Worm (Caenorhabditis elegans): ENCODE results near the gene W05H9.4.

Gene W05H9.4

ce11 chrX:6263194-6263698 lies at the start of gene W05H9.4:
W05H9.4 (plus strand) TSS chrX:6263648.
- TF ChIP-seq alr-1 (tag; optimal IDR thresholded peaks at IDR 0.05) = no peak
- TF ChIP-seq lsy-2 (tag; optimal IDR thresholded peaks at IDR 0.05) = peak in 1 of 2 experiments; percentile 55
- no peak for TF ChIP-seq sem-4 (tag; optimal IDR thresholded peaks at IDR 0.05)
- TF ChIP-seq sma-9 (GFP tag; optimal IDR thresholded peaks at IDR 0.05) = peak; percentile 34
- TF ChIP-seq sma-9 (tag; optimal IDR thresholded peaks at IDR 0.05) = no peak
- TF ChIP-seq nhr-25 (tag; optimal IDR thresholded peaks at IDR 0.05) = no peak
- TF ChIP-seq nhr-129 (tag; optimal IDR thresholded peaks at IDR 0.05) = peak; percentile 17
- peak; percentile 32 for TF ChIP-seq ceh-16 (tag; optimal IDR thresholded peaks at IDR 0.05)
- no peak for TF ChIP-seq nhr-10 (tag; optimal IDR thresholded peaks at IDR 0.05)
- no peak for TF ChIP-seq ZK546.5 (tag; optimal IDR thresholded peaks at IDR 0.05)
- no peak for TF ChIP-seq ztf-11 (tag; optimal IDR thresholded peaks at IDR 0.05)
- no peak for TF ChIP-seq sma-3 (GFP tag; optimal IDR thresholded peaks at IDR 0.05)
- no peak for TF ChIP-seq ceh-82 (tag; optimal IDR thresholded peaks at IDR 0.05)
- TF ChIP-seq C34F6.9 (tag; optimal IDR thresholded peaks at IDR 0.05) = peak; percentile 59
- no peak for TF ChIP-seq nhr-21 (tag; optimal IDR thresholded peaks at IDR 0.05)
- peak; percentile 23 for TF ChIP-seq mab-5 (tag; optimal IDR thresholded peaks at IDR 0.05)
- no peak for TF ChIP-seq fos-1 (tag; optimal IDR thresholded peaks at IDR 0.05)
- peak; percentile 64 for TF ChIP-seq unc-55 (GFP tag; optimal IDR thresholded peaks at IDR 0.05)
- no peak for TF ChIP-seq lin-11 (tag; optimal IDR thresholded peaks at IDR 0.05)
- TF ChIP-seq crh-2 (tag; optimal IDR thresholded peaks at IDR 0.05) = peak; percentile 43
- no peak for TF ChIP-seq ama-1 (optimal IDR thresholded peaks at IDR 0.05)
- TF ChIP-seq lin-39 (tag; optimal IDR thresholded peaks at IDR 0.05) = no peak
- TF ChIP-seq blmp-1 (tag; optimal IDR thresholded peaks at IDR 0.05; ENCODE audit: insufficient read depth) = no peak
- TF ChIP-seq gmeb-1 (tag; optimal IDR thresholded peaks at IDR 0.05) = no peak
- no peak for TF ChIP-seq peb-1 (tag; optimal IDR thresholded peaks at IDR 0.05)
- TF ChIP-seq unc-62 (GFP tag; optimal IDR thresholded peaks at IDR 0.05) = no peak
- TF ChIP-seq unc-39 (tag; optimal IDR thresholded peaks at IDR 0.05) = no peak
- peak in 1 of 2 experiments; percentile 10 for TF ChIP-seq mdl-1 (tag; optimal IDR thresholded peaks at IDR 0.05)
- no peak for TF ChIP-seq elt-3 (tag; optimal IDR thresholded peaks at IDR 0.05)

ce11 chrX:6216551-6216950 lies 46.9 kb upstream of the W05H9.4 start, which contains the start of gene lrch-1:
lrch-1 (minus strand) TSS chrX:6216651.
- TF ChIP-seq sma-9 (GFP tag; optimal IDR thresholded peaks at IDR 0.05) (no peak), sma-9 (tag; optimal IDR thresholded peaks at IDR 0.05) (no peak), blmp-1 (tag; optimal IDR thresholded peaks at IDR 0.05; ENCODE audit: insufficient read depth) (no peak), nhr-25 (tag; optimal IDR thresholded peaks at IDR 0.05) (no peak), ztf-4 (tag; optimal IDR thresholded peaks at IDR 0.05) (no peak), sma-3 (GFP tag; optimal IDR thresholded peaks at IDR 0.05) (no peak), C34F6.9 (tag; optimal IDR thresholded peaks at IDR 0.05) (no peak), peb-1 (tag; optimal IDR thresholded peaks at IDR 0.05) (no peak), ZK546.5 (tag; optimal IDR thresholded peaks at IDR 0.05) (no peak), R02D3.7 (tag; optimal IDR thresholded peaks at IDR 0.05) (no peak), nhr-12 (tag; optimal IDR thresholded peaks at IDR 0.05) (no peak), ztf-11 (tag; optimal IDR thresholded peaks at IDR 0.05) (no peak), ceh-16 (tag; optimal IDR thresholded peaks at IDR 0.05) (no peak), elt-1 (tag; optimal IDR thresholded peaks at IDR 0.05) (no peak)

- no peak for TF ChIP-seq elt-1 (tag; optimal IDR thresholded peaks at IDR 0.05)
- TF ChIP-seq nhr-6 (tag; optimal IDR thresholded peaks at IDR 0.05) = no peak
- TF ChIP-seq nhr-25 (tag; optimal IDR thresholded peaks at IDR 0.05) = no peak
- TF ChIP-seq peb-1 (tag; optimal IDR thresholded peaks at IDR 0.05) = no peak
- peak; percentile 12 for TF ChIP-seq fos-1 (tag; optimal IDR thresholded peaks at IDR 0.05)
- no peak for TF ChIP-seq nhr-77 (tag; optimal IDR thresholded peaks at IDR 0.05)
- peak; percentile 11 for TF ChIP-seq mab-5 (tag; optimal IDR thresholded peaks at IDR 0.05)
- TF ChIP-seq lin-39 (tag; optimal IDR thresholded peaks at IDR 0.05) = no peak
- TF ChIP-seq nhr-237 (tag; optimal IDR thresholded peaks at IDR 0.05) = no peak
- TF ChIP-seq nhr-12 (tag; optimal IDR thresholded peaks at IDR 0.05) = no peak
- TF ChIP-seq ceh-16 (tag; optimal IDR thresholded peaks at IDR 0.05) = no peak
- peak; percentile 38 for TF ChIP-seq unc-55 (GFP tag; optimal IDR thresholded peaks at IDR 0.05)
- TF ChIP-seq ama-1 (optimal IDR thresholded peaks at IDR 0.05) = no peak
- TF ChIP-seq F13H6.1 (tag; optimal IDR thresholded peaks at IDR 0.05) = peak; percentile 38
- TF ChIP-seq sem-4 (tag; optimal IDR thresholded peaks at IDR 0.05) = peak; percentile 20
- TF ChIP-seq zag-1 (tag; optimal IDR thresholded peaks at IDR 0.05) = no peak
- no peak for TF ChIP-seq snpc-4 (tag; optimal IDR thresholded peaks at IDR 0.05)
- peak; percentile 83 for TF ChIP-seq nhr-129 (tag; optimal IDR thresholded peaks at IDR 0.05)
- peak; percentile 35 for TF ChIP-seq sma-3 (GFP tag; optimal IDR thresholded peaks at IDR 0.05)
- TF ChIP-seq sma-9 (GFP tag; optimal IDR thresholded peaks at IDR 0.05) = peak; percentile 76
- no peak for TF ChIP-seq sma-9 (tag; optimal IDR thresholded peaks at IDR 0.05)
- TF ChIP-seq aly-2 (tag; optimal IDR thresholded peaks at IDR 0.05) = no peak
- peak; percentile 43 for TF ChIP-seq lin-13 (GFP tag; optimal IDR thresholded peaks at IDR 0.05)
- no peak for TF ChIP-seq ZK546.5 (tag; optimal IDR thresholded peaks at IDR 0.05)
- no peak for TF ChIP-seq dmd-4 (tag; optimal IDR thresholded peaks at IDR 0.05)
- peak; percentile 27 for TF ChIP-seq nhr-21 (tag; optimal IDR thresholded peaks at IDR 0.05)
- no peak for TF ChIP-seq elt-3 (tag; optimal IDR thresholded peaks at IDR 0.05)
- TF ChIP-seq alr-1 (tag; optimal IDR thresholded peaks at IDR 0.05) = no peak
- TF ChIP-seq mdl-1 (tag; optimal IDR thresholded peaks at IDR 0.05) = no peak
- TF ChIP-seq ztf-11 (tag; optimal IDR thresholded peaks at IDR 0.05) = no peak
- TF ChIP-seq nhr-11 (tag; optimal IDR thresholded peaks at IDR 0.05) = no peak
- no peak for TF ChIP-seq unc-62 (GFP tag; optimal IDR thresholded peaks at IDR 0.05)
- peak; percentile 34 for TF ChIP-seq Y55F3AM.14 (GFP tag; optimal IDR thresholded peaks at IDR 0.05)
- no peak for TF ChIP-seq ztf-1 (GFP tag; conservative IDR thresholded peaks at IDR 0.05)
- TF ChIP-seq blmp-1 (tag; optimal IDR thresholded peaks at IDR 0.05; ENCODE audit: insufficient read depth) = no peak
- no peak for TF ChIP-seq skn-1 (tag; optimal IDR thresholded peaks at IDR 0.05)
- peak; percentile 44 for TF ChIP-seq crh-2 (tag; optimal IDR thresholded peaks at IDR 0.05)
- peak; percentile 57 for TF ChIP-seq C34F6.9 (tag; optimal IDR thresholded peaks at IDR 0.05)
Observed at ce11 chrX:6219892-6220291, 43.6 kb upstream of the W05H9.4 start.

Data from whole organism, L2 larva.